Fruit fly (Drosophila melanogaster) whole organism, embryonic: ENCODE measurements around the gene TTLL6B.
A peak's percentile ranks its signal among the peaks of the same experiment; 100 is the strongest.

Source experiments
- Awh ChIP-seq: fragments of 200-800 bp; sonication (Bioruptor generic); IDR thresholded peaks from 2 replicates; pipeline ENCODE4, ENCODE4 v1.3.6; 2022; ENCODE audit warnings: missing biosample characterization, missing genetic modification characterization
- B-H2 ChIP-seq: fragments of 200-800 bp; sonication (Bioruptor generic); optimal IDR thresholded peaks from 2 replicates; lab custom pipeline; 2018; ENCODE audit warnings: missing biosample characterization, mild to moderate bottlenecking, missing genetic modification characterization
- CG10543 ChIP-seq: fragments of 200-800 bp; sonication (Bioruptor generic); optimal IDR thresholded peaks from 3 replicates; lab custom pipeline; 2017; ENCODE audit warnings: missing biosample characterization, mild to moderate bottlenecking, missing genetic modification characterization, moderate library complexity
- CG12769 ChIP-seq: fragments of 200-800 bp; sonication (Bioruptor generic); optimal IDR thresholded peaks from 2 replicates; lab custom pipeline; 2019; ENCODE audit warnings: missing biosample characterization, mild to moderate bottlenecking, missing genetic modification characterization, moderate library complexity
- CG12942 ChIP-seq: fragments of 200-800 bp; sonication (Bioruptor generic); optimal IDR thresholded peaks from 3 replicates; lab custom pipeline; 2016; ENCODE audit warnings: missing biosample characterization, missing genetic modification characterization
- CG13894 ChIP-seq: fragments of 200-800 bp; sonication (Bioruptor generic); optimal IDR thresholded peaks from 3 replicates; lab custom pipeline; 2018; ENCODE audit warnings: missing biosample characterization, mild to moderate bottlenecking, missing genetic modification characterization, moderate library complexity
- CG14014 ChIP-seq: fragments of 200-800 bp; sonication (Bioruptor generic); IDR thresholded peaks from 2 replicates; pipeline ENCODE4 v1.3.6; 2022; ENCODE audit warnings: missing biosample characterization, missing genetic modification characterization
- CG14050 ChIP-seq: fragments of 200-800 bp; sonication (Bioruptor generic); IDR thresholded peaks from 3 replicates; pipeline ENCODE4 v1.3.6; 2022; ENCODE audit warnings: missing biosample characterization, missing genetic modification characterization
- CG14441 ChIP-seq: fragments of 200-800 bp; sonication (Bioruptor generic); IDR thresholded peaks from 2 replicates; pipeline ENCODE4 v1.3.6; 2022; ENCODE audit warnings: missing biosample characterization, missing genetic modification characterization
- CG14860 ChIP-seq: fragments of 200-800 bp; sonication (Bioruptor generic); IDR thresholded peaks from 3 replicates; pipeline ENCODE4 v1.3.6; 2022; ENCODE audit warnings: missing biosample characterization, missing genetic modification characterization; ENCODE audit not compliant: partially characterized antibody
- CG15514 ChIP-seq: fragments of 200-800 bp; sonication (Bioruptor generic); optimal IDR thresholded peaks from 3 replicates; lab custom pipeline; 2017; ENCODE audit warnings: missing biosample characterization, missing genetic modification characterization, mild to moderate bottlenecking, moderate library complexity, missing genetic modification reagents
- CG16863 ChIP-seq: fragments of 200-800 bp; sonication (Bioruptor generic); optimal IDR thresholded peaks from 3 replicates; lab custom pipeline; 2016; ENCODE audit warnings: missing biosample characterization, missing genetic modification characterization
- CG18262 ChIP-seq: fragments of 200-800 bp; optimal IDR thresholded peaks from 3 replicates; lab custom pipeline; 2019; ENCODE audit warnings: missing biosample characterization, mild to moderate bottlenecking, missing genetic modification characterization, moderate library complexity
- CG3163 ChIP-seq: fragments of 200-800 bp; sonication (Bioruptor generic); optimal IDR thresholded peaks from 3 replicates; lab custom pipeline; 2016; ENCODE audit warnings: missing biosample characterization, missing genetic modification characterization
- CG4424 ChIP-seq: fragments of 200-800 bp; sonication (Bioruptor generic); optimal IDR thresholded peaks from 3 replicates; lab custom pipeline; 2016; ENCODE audit warnings: missing biosample characterization, missing genetic modification characterization
- CG9876 ChIP-seq: fragments of 200-800 bp; sonication (Bioruptor generic); optimal IDR thresholded peaks from 2 replicates; lab custom pipeline; 2016; ENCODE audit warnings: missing biosample characterization, missing genetic modification characterization
- CHES-1-like ChIP-seq: fragments of 200-800 bp; sonication (Bioruptor generic); optimal IDR thresholded peaks from 2 replicates; lab custom pipeline; 2016; ENCODE audit warnings: missing biosample characterization, missing genetic modification characterization
- Drgx ChIP-seq: fragments of 200-800 bp; sonication (Bioruptor generic); IDR thresholded peaks from 2 replicates; pipeline ENCODE4 v1.3.6; 2022; ENCODE audit warnings: missing biosample characterization, missing genetic modification characterization
- Fer1 ChIP-seq: fragments of 200-800 bp; sonication (Bioruptor generic); optimal IDR thresholded peaks from 2 replicates; lab custom pipeline; 2017; ENCODE audit warnings: missing biosample characterization, mild to moderate bottlenecking, missing genetic modification characterization
- HLH4C ChIP-seq: fragments of 200-800 bp; sonication (Bioruptor generic); IDR thresholded peaks from 3 replicates; pipeline ENCODE4 v1.3.6; 2022; ENCODE audit warnings: missing biosample characterization, missing genetic modification characterization; ENCODE audit not compliant: partially characterized antibody
- Hr78 ChIP-seq, 2 experiments: fragments of 200-800 bp in 1 of 2; fragments of >200 bp in 1 of 2; sonication (Bioruptor generic) in 1 of 2; optimal IDR thresholded peaks; 2 replicates each; lab custom pipeline; 2017 to 2019; ENCODE audit warnings: missing biosample characterization in 2 of 2, missing genetic modification characterization in 2 of 2, mild to moderate bottlenecking in 1 of 2, moderate library complexity in 1 of 2
- Kr ChIP-seq: fragments of 200-800 bp; sonication (Bioruptor generic); optimal IDR thresholded peaks from 2 replicates; lab custom pipeline; 2017; ENCODE audit warnings: missing biosample characterization, mild to moderate bottlenecking, missing genetic modification characterization
- Lhr ChIP-seq: fragments of 200-800 bp; sonication (Bioruptor generic); optimal IDR thresholded peaks from 3 replicates; lab custom pipeline; 2017; ENCODE audit warnings: mild to moderate bottlenecking, missing biosample characterization, missing genetic modification reagents, missing genetic modification characterization
- Mad ChIP-seq: fragments of 200-800 bp; sonication (Bioruptor generic); optimal IDR thresholded peaks from 2 replicates; lab custom pipeline; 2016; ENCODE audit warnings: missing biosample characterization, missing genetic modification characterization
- Myb ChIP-seq: fragments of 200-800 bp; sonication (Bioruptor generic); optimal IDR thresholded peaks from 2 replicates; lab custom pipeline; 2016; ENCODE audit warnings: missing biosample characterization, missing genetic modification characterization
- Oaz ChIP-seq: fragments of 200-800 bp; sonication (Bioruptor generic); IDR thresholded peaks from 2 replicates; pipeline ENCODE4 v1.3.6; 2022; ENCODE audit warnings: missing biosample characterization, missing genetic modification characterization
- Scr ChIP-seq: fragments of 200-800 bp; sonication (Bioruptor generic); IDR thresholded peaks from 2 replicates; pipeline ENCODE4 v1.3.6; 2022; ENCODE audit warnings: missing biosample characterization, missing genetic modification characterization; ENCODE audit not compliant: partially characterized antibody
- Xrp1 ChIP-seq: fragments of 200-800 bp; sonication (Bioruptor generic); IDR thresholded peaks from 2 replicates; pipeline ENCODE4 v1.3.6; 2022; ENCODE audit warnings: missing biosample characterization, missing genetic modification characterization
- ase ChIP-seq: fragments of 200-800 bp; sonication (Bioruptor generic); IDR thresholded peaks from 3 replicates; pipeline ENCODE4 v1.3.6; 2022; ENCODE audit warnings: missing biosample characterization, missing genetic modification characterization
- bigmax ChIP-seq: fragments of 200-800 bp; sonication (Bioruptor generic); optimal IDR thresholded peaks from 2 replicates; lab custom pipeline; 2018; ENCODE audit warnings: missing biosample characterization, mild to moderate bottlenecking, missing genetic modification characterization
- eve ChIP-seq, 2 experiments: fragments of >200 bp; optimal IDR thresholded peaks; 2 replicates each; lab custom pipeline; 2017; ENCODE audit warnings: missing biosample characterization in 2 of 2, missing genetic modification characterization in 2 of 2
- gro ChIP-seq: fragments of 200-800 bp; sonication (Bioruptor generic); optimal IDR thresholded peaks from 2 replicates; lab custom pipeline; 2016; ENCODE audit warnings: missing biosample characterization, missing genetic modification characterization
- insv ChIP-seq, 2 experiments: fragments of 200-800 bp; sonication (Bioruptor generic); optimal IDR thresholded peaks; 3 replicates each; lab custom pipeline; 2016 to 2018; ENCODE audit warnings: missing biosample characterization in 2 of 2, missing genetic modification characterization in 2 of 2
- kni ChIP-seq: fragments of 200-800 bp; sonication (Bioruptor generic); optimal IDR thresholded peaks from 3 replicates; lab custom pipeline; 2017; ENCODE audit warnings: mild to moderate bottlenecking, missing biosample characterization, missing genetic modification reagents, missing genetic modification characterization
- lmd ChIP-seq: fragments of 200-800 bp; sonication (Bioruptor generic); IDR thresholded peaks from 2 replicates; pipeline ENCODE4 v1.3.6; 2022; ENCODE audit warnings: missing biosample characterization, missing genetic modification characterization
- mam ChIP-seq: fragments of 200-800 bp; sonication (Bioruptor generic); optimal IDR thresholded peaks from 3 replicates; lab custom pipeline; 2016; ENCODE audit warnings: missing biosample characterization, missing genetic modification characterization
- mirr ChIP-seq: fragments of 200-800 bp; sonication (Bioruptor generic); optimal IDR thresholded peaks from 3 replicates; lab custom pipeline; 2018; ENCODE audit warnings: missing biosample characterization, mild to moderate bottlenecking, missing genetic modification characterization
- nau ChIP-seq: fragments of 200-800 bp; sonication (Bioruptor generic); optimal IDR thresholded peaks from 3 replicates; lab custom pipeline; 2017; ENCODE audit warnings: missing biosample characterization, mild to moderate bottlenecking, missing genetic modification characterization, missing genetic modification reagents
- nom ChIP-seq: fragments of 200-800 bp; sonication (Bioruptor generic); optimal IDR thresholded peaks from 2 replicates; lab custom pipeline; 2017; ENCODE audit warnings: missing biosample characterization, missing genetic modification characterization, mild to moderate bottlenecking, moderate library complexity, missing genetic modification reagents
- phol ChIP-seq: fragments of 200-800 bp; sonication (Bioruptor generic); optimal IDR thresholded peaks from 3 replicates; lab custom pipeline; 2018; ENCODE audit warnings: missing biosample characterization, mild to moderate bottlenecking, missing genetic modification characterization, moderate library complexity
- pros ChIP-seq: fragments of 200-800 bp; sonication (Bioruptor generic); optimal IDR thresholded peaks from 3 replicates; lab custom pipeline; 2019; ENCODE audit warnings: missing biosample characterization, mild to moderate bottlenecking, missing genetic modification characterization, moderate library complexity
- salm ChIP-seq: fragments of 200-800 bp; sonication (Bioruptor generic); optimal IDR thresholded peaks from 2 replicates; lab custom pipeline; 2018; ENCODE audit warnings: missing biosample characterization, mild to moderate bottlenecking, missing genetic modification characterization
- schlank ChIP-seq: fragments of 200-800 bp; sonication (Bioruptor generic); optimal IDR thresholded peaks from 2 replicates; lab custom pipeline; 2018; ENCODE audit warnings: missing biosample characterization, mild to moderate bottlenecking, missing genetic modification characterization
- scrt ChIP-seq: fragments of 200-800 bp; sonication (Bioruptor generic); optimal IDR thresholded peaks from 2 replicates; lab custom pipeline; 2018; ENCODE audit warnings: missing biosample characterization, mild to moderate bottlenecking, missing genetic modification characterization, moderate library complexity
- slp2 ChIP-seq: fragments of 200-800 bp; sonication (Bioruptor generic); optimal IDR thresholded peaks from 2 replicates; lab custom pipeline; 2016; ENCODE audit warnings: missing biosample characterization, missing genetic modification characterization
- stc ChIP-seq: fragments of 200-800 bp; sonication (Bioruptor generic); IDR thresholded peaks from 2 replicates; pipeline ENCODE4 v1.3.6; 2022; ENCODE audit warnings: missing biosample characterization, missing genetic modification characterization
- sug ChIP-seq: fragments of 200-800 bp; optimal IDR thresholded peaks from 2 replicates; lab custom pipeline; 2019; ENCODE audit warnings: missing biosample characterization, mild to moderate bottlenecking, missing genetic modification characterization, moderate library complexity
- tgo ChIP-seq: fragments of 200-800 bp; sonication (Bioruptor generic); IDR thresholded peaks from 3 replicates; pipeline ENCODE4 v1.3.6; 2022; ENCODE audit warnings: missing biosample characterization, missing genetic modification characterization
- twi ChIP-seq: fragments of 200-800 bp; optimal IDR thresholded peaks from 2 replicates; lab custom pipeline; 2019; ENCODE audit warnings: missing biosample characterization, mild to moderate bottlenecking, missing genetic modification characterization, moderate library complexity
- zen ChIP-seq: fragments of 200-800 bp; sonication (Bioruptor generic); optimal IDR thresholded peaks from 3 replicates; lab custom pipeline; 2018; ENCODE audit warnings: missing biosample characterization, mild to moderate bottlenecking, missing genetic modification characterization, moderate library complexity

TTLL6B gene

dm6 chr3R:27282286-27282685 lies 31.5 kb upstream of the TTLL6B start, which contains the start of gene mrt (continued):
- TF ChIP-seq CG13894 (tag; lab: Kevin White, UChicago) (no peak), mirr (GFP tag; lab: Kevin White, UChicago) (peak; percentile 18), CHES-1-like (peak; percentile 62), Fer1 (GFP tag; lab: Kevin White, UChicago) (peak; percentile 46), kni (GFP tag; lab: Kevin White, UChicago) (no peak), HLH4C (no peak; the same call in 2 of the 3 replicates), Oaz (GFP tag; lab: Robert Waterston, UW) (no peak), nau (GFP tag; lab: Kevin White, UChicago) (peak; percentile 23), CG4424 (GFP tag; lab: Kevin White, UChicago) (peak; percentile 57), CG18262 (tag; lab: Kevin White, UChicago) (peak; percentile 34), Awh (GFP tag; lab: Robert Waterston, UW) (no peak), Xrp1 (GFP tag; lab: Robert Waterston, UW) (peak; percentile 39; the same call in 1 of the 2 replicates), CG15514 (GFP tag; lab: Kevin White, UChicago) (peak; percentile 49), CG14014 (GFP tag; lab: Robert Waterston, UW) (peak; percentile 50; the same call in 1 of the 2 replicates), CG14050 (GFP tag; lab: Robert Waterston, UW) (peak; percentile 17; the same call in 2 of the 3 replicates), pros (GFP tag; lab: Kevin White, UChicago) (no peak), bigmax (GFP tag; lab: Kevin White, UChicago) (no peak), nom (GFP tag; lab: Kevin White, UChicago) (no peak), CG3163 (GFP tag; lab: Kevin White, UChicago) (peak; percentile 50), CG12942 (GFP tag; lab: Kevin White, UChicago) (peak; percentile 21), insv (GFP tag; optimal IDR thresholded peaks at IDR 0.05; lab: Kevin White, UChicago) (no peak), CG9876 (GFP tag; lab: Kevin White, UChicago) (peak; percentile 17), salm (tag; lab: Kevin White, UChicago) (peak; percentile 17), zen (no peak), schlank (tag; lab: Kevin White, UChicago) (peak; percentile 37), mam (peak; percentile 66), CG10543 (no peak), CG14860 (GFP tag; lab: Robert Waterston, UW) (no peak), CG16863 (GFP tag; lab: Kevin White, UChicago) (peak; percentile 38), Lhr (no peak), twi (tag; lab: Kevin White, UChicago) (no peak), slp2 (GFP tag; lab: Kevin White, UChicago) (peak; percentile 19), tgo (GFP tag; lab: Robert Waterston, UW) (peak; percentile 38; the same call in 1 of the 3 replicates), Hr78 (GFP tag; optimal IDR thresholded peaks at IDR 0.05; lab: Kevin White, UChicago) (no peak), scrt (GFP tag; lab: Kevin White, UChicago) (peak; percentile 42), sug (tag; lab: Kevin White, UChicago) (peak; percentile 19), B-H2 (no peak), CG14441 (GFP tag; lab: Robert Waterston, UW) (0 out of 2 replicates have a peak, but pooled peaks have one; percentile 6), CG12769 (tag; lab: Kevin White, UChicago) (peak; percentile 30), Mad (no peak), stc (GFP tag; lab: Robert Waterston, UW) (no peak), ase (GFP tag; lab: Robert Waterston, UW) (no peak), eve (GFP tag; optimal IDR thresholded peaks at IDR 0.05; lab: Kevin White, UChicago) (no peak), Drgx (GFP tag; lab: Robert Waterston, UW) (peak; percentile 56; the same call in 1 of the 2 replicates), Kr (GFP tag; lab: Kevin White, UChicago) (no peak), Scr (GFP tag; lab: Robert Waterston, UW) (no peak), Myb (GFP tag; lab: Kevin White, UChicago) (peak; percentile 48), phol (tag; lab: Kevin White, UChicago) (peak; percentile 53), gro (GFP tag; lab: Kevin White, UChicago) (peak; percentile 36), lmd (peak; percentile 69)
